Worm (Caenorhabditis elegans) whole organism, late embryonic: Measurements from ENCODE around the gene elt-1.

Experiments
- dve-1 ChIP-seq: sonication (generic microtip); optimal IDR thresholded peaks from 2 replicates; lab custom pipeline; 2017; ENCODE audit warnings: antibody characterized with exemption, mild to moderate bottlenecking, missing genetic modification characterization, missing compliant biosample characterization
- elt-2 ChIP-seq: sonication (generic microtip); optimal IDR thresholded peaks from 2 replicates; lab custom pipeline; 2016; ENCODE audit warnings: missing genetic modification reagents, missing genetic modification characterization, missing compliant biosample characterization
- hlh-8 ChIP-seq: sonication (generic microtip); optimal IDR thresholded peaks from 2 replicates; lab custom pipeline; 2016; ENCODE audit warnings: missing genotype, missing genetic modification characterization, missing compliant biosample characterization
- npax-4 ChIP-seq: sonication (generic microtip); optimal IDR thresholded peaks from 2 replicates; lab custom pipeline; 2016; ENCODE audit warnings: missing genetic modification characterization, missing compliant biosample characterization
- pat-9 ChIP-seq: fragments of 200-800 bp; sonication (Bioruptor generic); optimal IDR thresholded peaks from 2 replicates; lab custom pipeline; 2018; ENCODE audit warnings: mild to moderate bottlenecking, missing genetic modification characterization, moderate library complexity, missing compliant biosample characterization
- pha-4 ChIP-seq: fragments of 150-350 bp; optimal IDR thresholded peaks from 2 replicates; lab custom pipeline; 2018; ENCODE audit warnings: missing biosample characterization, missing genetic modification reagents, missing genetic modification characterization
- pqm-1 ChIP-seq: sonication (generic microtip); optimal IDR thresholded peaks from 2 replicates; lab custom pipeline; 2016; ENCODE audit warnings: missing genetic modification characterization, missing compliant biosample characterization

ce11 chrIV:9667084-9667483 is 52.3 kb downstream of the elt-1 start:
- TF ChIP-seq hlh-8 (tag; lab: Kevin White, UChicago) (no peak), pqm-1 (tag; lab: Kevin White, UChicago) (no peak), pat-9 (no peak), npax-4 (no peak), dve-1 (tag; lab: Kevin White, UChicago) (no peak), elt-2 (peak; percentile 19), pha-4 (tag; lab: Kevin White, UChicago) (no peak)
